Fruit fly (Drosophila melanogaster): ENCODE results near the gene CG3430.

CG3430 gene

DNA sequence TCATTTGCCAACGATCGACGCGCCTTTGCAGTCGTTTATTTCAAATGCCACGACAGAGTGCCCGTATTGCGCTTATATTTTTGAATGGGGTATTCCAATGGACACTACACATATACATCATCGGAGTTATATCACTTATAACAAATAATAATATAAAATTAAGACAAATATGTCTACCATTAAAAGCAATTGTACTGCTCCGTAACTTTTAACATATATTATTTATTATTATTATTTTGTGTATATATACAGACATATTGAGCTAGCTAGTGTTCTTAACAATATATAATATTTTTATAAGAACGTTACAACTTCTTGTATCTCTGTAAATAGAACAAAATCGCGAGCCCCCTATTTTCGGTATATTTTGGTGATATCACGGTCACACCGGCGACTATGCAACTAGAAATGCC is 7.2 kb downstream of the CG3430 start, which contains the start of the genes sip2 and Coprox (continued):
- TF ChIP-seq CG16813 (GFP tag; IDR thresholded peaks at IDR 0.05; ENCODE audit: partially characterized antibody) (no peak), tna (GFP tag; IDR thresholded peaks at IDR 0.05; ENCODE audit: partially characterized antibody) (no peak), CG17612 (GFP tag; IDR thresholded peaks at IDR 0.05) (no peak), sug (tag; optimal IDR thresholded peaks at IDR 0.05) (peak; percentile 78), pan (optimal IDR thresholded peaks at IDR 0.05) (no peak), pan (GFP tag; optimal IDR thresholded peaks at IDR 0.05 in 1 of 2, IDR thresholded peaks at IDR 0.05 in 1 of 2) (peak in 1 of 2 experiments; percentile 57), BEAF-32 (GFP tag; optimal IDR thresholded peaks at IDR 0.05) (peak; percentile 35), insv (GFP tag; optimal IDR thresholded peaks at IDR 0.05) (peak in 1 of 2 experiments; percentile 27), CG18262 (tag; optimal IDR thresholded peaks at IDR 0.05) (peak; percentile 82), CG10462 (GFP tag; optimal IDR thresholded peaks at IDR 0.05) (peak; percentile 6), ranshi (GFP tag; IDR thresholded peaks at IDR 0.05) (peak; percentile 54; the same call in 1 of the 2 replicates), Lpt (GFP tag; optimal IDR thresholded peaks at IDR 0.05) (no peak), Ets65A (GFP tag) (peak; percentile 67), Lim3 (GFP tag; IDR thresholded peaks at IDR 0.05) (no peak), lilli (GFP tag; optimal IDR thresholded peaks at IDR 0.05) (peak; percentile 40), sens (GFP tag) (peak; percentile 62), trem (tag; optimal IDR thresholded peaks at IDR 0.05) (peak; percentile 80), Sin3A (optimal IDR thresholded peaks at IDR 0.05) (no peak), al (GFP tag; IDR thresholded peaks at IDR 0.05) (peak; percentile 36; the same call in 1 of the 2 replicates), CG7987 (GFP tag; optimal IDR thresholded peaks at IDR 0.05) (no peak), knrl (GFP tag; IDR thresholded peaks at IDR 0.05; ENCODE audit: partially characterized antibody) (no peak), CG14014 (GFP tag; IDR thresholded peaks at IDR 0.05) (peak; percentile 59), Pdp1 (GFP tag; optimal IDR thresholded peaks at IDR 0.05) (peak in 1 of 2 experiments; percentile 49), lbe (GFP tag; optimal IDR thresholded peaks at IDR 0.05) (peak; percentile 15), CG12155 (GFP tag; optimal IDR thresholded peaks at IDR 0.05) (peak; percentile 54), MESR4 (GFP tag; optimal IDR thresholded peaks at IDR 0.05) (no peak), HLH4C (GFP tag; IDR thresholded peaks at IDR 0.05; ENCODE audit: partially characterized antibody) (no peak), org-1 (GFP tag; optimal IDR thresholded peaks at IDR 0.05) (no peak), YL-1 (GFP tag; optimal IDR thresholded peaks at IDR 0.05) (peak; percentile 76), Hr78 (GFP tag; optimal IDR thresholded peaks at IDR 0.05) (peak in 1 of 2 experiments; percentile 70), ara (GFP tag; IDR thresholded peaks at IDR 0.05) (no peak), ro (GFP tag; IDR thresholded peaks at IDR 0.05) (no peak), CG30431 (GFP tag; optimal IDR thresholded peaks at IDR 0.05) (no peak), h (optimal IDR thresholded peaks at IDR 0.05) (no peak), Rfx (GFP tag; IDR thresholded peaks at IDR 0.05) (peak; percentile 62), Fer2 (tag; optimal IDR thresholded peaks at IDR 0.05) (peak; percentile 53), CG8765 (GFP tag; IDR thresholded peaks at IDR 0.05) (no peak), ERR (GFP tag; optimal IDR thresholded peaks at IDR 0.05) (no peak), sim (GFP tag; IDR thresholded peaks at IDR 0.05) (no peak), CG2116 (GFP tag; optimal IDR thresholded peaks at IDR 0.05) (peak; percentile 62), CG17568 (GFP tag; optimal IDR thresholded peaks at IDR 0.05) (no peak), ttk (GFP tag; IDR thresholded peaks at IDR 0.05) (0 out of 2 replicates have a peak, but pooled peaks have one; percentile 25), wdn (GFP tag; IDR thresholded peaks at IDR 0.05) (0 out of 2 replicates have a peak, but pooled peaks have one; percentile 17), Meics (GFP tag; optimal IDR thresholded peaks at IDR 0.05) (peak; percentile 79), tin (GFP tag; optimal IDR thresholded peaks at IDR 0.05) (peak; percentile 37), CG2889 (GFP tag; IDR thresholded peaks at IDR 0.05) (no peak), ac (GFP tag; optimal IDR thresholded peaks at IDR 0.05) (no peak), CG11247 (GFP tag; IDR thresholded peaks at IDR 0.05) (no peak), CG15514 (GFP tag; optimal IDR thresholded peaks at IDR 0.05) (peak; percentile 72), ssp (GFP tag; IDR thresholded peaks at IDR 0.05) (peak; percentile 65; the same call in 1 of the 2 replicates)

All from whole organism, embryonic.